Fruit fly (Drosophila melanogaster): ENCODE measurements around the gene Mob2.

dm6 chr3L:11593778-11594177, 31.7 kb upstream of the Mob2 start:
- TF ChIP-seq CG16779 (GFP tag; IDR thresholded peaks at IDR 0.05) (no peak), CG15514 (GFP tag; optimal IDR thresholded peaks at IDR 0.05) (no peak), CG7839 (tag; optimal IDR thresholded peaks at IDR 0.05) (no peak), br (optimal IDR thresholded peaks at IDR 0.05) (no peak), exex (tag; optimal IDR thresholded peaks at IDR 0.05) (no peak), Sin3A (optimal IDR thresholded peaks at IDR 0.05) (no peak), ranshi (GFP tag; IDR thresholded peaks at IDR 0.05) (no peak), CG3407 (GFP tag; optimal IDR thresholded peaks at IDR 0.05) (no peak), Hr78 (GFP tag; optimal IDR thresholded peaks at IDR 0.05) (no peak), E2f2 (GFP tag; IDR thresholded peaks at IDR 0.05) (no peak), Hr51 (GFP tag; optimal IDR thresholded peaks at IDR 0.05) (no peak)

All from whole organism, embryonic.